Fruit fly (Drosophila melanogaster) whole organism, wandering third instar larva: Measurements from ENCODE around the gene Prdm13.

Source experiments
- CrebA ChIP-seq: fragments of 200-800 bp; sonication (Bioruptor generic); optimal IDR thresholded peaks from 2 replicates; lab custom pipeline; 2016; ENCODE audit warnings: missing biosample characterization, mild to moderate bottlenecking, missing genetic modification characterization, borderline replicate concordance
- Dfd ChIP-seq: fragments of >200 bp; optimal IDR thresholded peaks from 2 replicates; lab custom pipeline; 2017; ENCODE audit warnings: missing biosample characterization, missing genetic modification characterization
- GATAd ChIP-seq: sonication (Bioruptor generic); optimal IDR thresholded peaks from 2 replicates; lab custom pipeline; 2016; ENCODE audit warnings: missing biosample characterization, missing genetic modification characterization
- HLH106 ChIP-seq: fragments of 200-800 bp; optimal IDR thresholded peaks from 3 replicates; lab custom pipeline; 2019; ENCODE audit warnings: missing biosample characterization, mild to moderate bottlenecking, missing genetic modification characterization, moderate library complexity
- Hr83 ChIP-seq: fragments of 200-300 bp; sonication (Bioruptor generic); optimal IDR thresholded peaks from 2 replicates; lab custom pipeline; 2016; ENCODE audit warnings: missing biosample characterization, mild to moderate bottlenecking, missing genetic modification characterization, moderate library complexity; ENCODE audit not compliant: poor library complexity, severe bottlenecking
- Jra ChIP-seq: sonication (Bioruptor generic); optimal IDR thresholded peaks from 2 replicates; lab custom pipeline; 2016; ENCODE audit warnings: missing biosample characterization, missing genetic modification characterization
- lola ChIP-seq: fragments of >200 bp; optimal IDR thresholded peaks from 2 replicates; lab custom pipeline; 2017; ENCODE audit warnings: missing biosample characterization, missing genetic modification characterization
- pan ChIP-seq: fragments of >200 bp; optimal IDR thresholded peaks from 2 replicates; lab custom pipeline; 2017
- rgr ChIP-seq: fragments of 200-800 bp; sonication (Bioruptor generic); optimal IDR thresholded peaks from 3 replicates; lab custom pipeline; 2016; ENCODE audit warnings: missing biosample characterization, mild to moderate bottlenecking, missing genetic modification characterization
- sage ChIP-seq: fragments of 200-800 bp; sonication (Bioruptor generic); optimal IDR thresholded peaks from 2 replicates; lab custom pipeline; 2016; ENCODE audit warnings: missing biosample characterization, mild to moderate bottlenecking, missing genetic modification characterization
- tai ChIP-seq: sonication (Bioruptor generic); optimal IDR thresholded peaks from 2 replicates; lab custom pipeline; 2016; ENCODE audit warnings: missing biosample characterization, missing genetic modification characterization

- TF ChIP-seq lola (GFP tag; lab: Kevin White, UChicago) (no peak), tai (GFP tag; lab: Kevin White, UChicago) (no peak), rgr (no peak), pan (lab: Kevin White, UChicago) (no peak), HLH106 (tag; lab: Kevin White, UChicago) (no peak), CrebA (GFP tag; lab: Kevin White, UChicago) (no peak), Jra (GFP tag; lab: Kevin White, UChicago) (no peak), sage (GFP tag; lab: Kevin White, UChicago) (no peak), GATAd (no peak), Dfd (GFP tag; lab: Kevin White, UChicago) (no peak), Hr83 (GFP tag; lab: Kevin White, UChicago) (no peak)
Measured at dm6 chr3L:6135174-6135573, 27.8 kb upstream of the Prdm13 start, which contains the start of gene Lcp65Ag1.
